Worm (Caenorhabditis elegans): ENCODE measurements around the gene B0464.6.

DNA sequence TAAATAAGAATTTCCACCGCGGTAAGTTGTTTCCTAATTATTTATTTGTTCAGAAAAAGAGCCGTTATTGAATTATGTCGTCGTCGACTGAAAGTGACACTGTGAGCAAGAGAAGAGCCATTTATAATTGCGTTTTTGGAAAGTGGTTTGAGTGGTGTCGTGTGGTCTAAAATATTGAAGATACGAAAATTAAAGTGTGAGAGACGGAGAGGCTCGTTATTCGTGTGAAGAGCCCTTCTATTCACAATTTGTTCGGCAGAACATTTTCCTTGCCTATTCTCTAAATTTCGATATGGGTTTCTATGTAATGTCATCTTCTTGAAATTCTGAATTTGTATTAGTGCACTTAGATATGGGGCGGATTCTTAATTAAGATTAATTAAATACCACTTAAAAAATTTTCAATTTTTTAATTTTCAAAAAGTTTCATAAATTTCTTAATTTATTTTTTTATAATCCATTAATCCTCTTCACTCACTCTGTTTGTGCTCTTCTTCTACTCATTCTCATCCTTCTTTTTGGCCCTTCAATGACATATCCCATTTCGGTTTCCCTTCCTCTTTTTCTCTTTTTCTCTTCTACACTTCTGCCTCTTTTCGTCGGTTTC is 44.1 kb upstream of the B0464.6 start:
- TF ChIP-seq unc-62 (GFP tag; optimal IDR thresholded peaks at IDR 0.05) (peak; percentile 45), nhr-76 (tag; optimal IDR thresholded peaks at IDR 0.05) (no peak)

All from whole organism, mixed stage, embryonic.